In the genomic region with DNA sequence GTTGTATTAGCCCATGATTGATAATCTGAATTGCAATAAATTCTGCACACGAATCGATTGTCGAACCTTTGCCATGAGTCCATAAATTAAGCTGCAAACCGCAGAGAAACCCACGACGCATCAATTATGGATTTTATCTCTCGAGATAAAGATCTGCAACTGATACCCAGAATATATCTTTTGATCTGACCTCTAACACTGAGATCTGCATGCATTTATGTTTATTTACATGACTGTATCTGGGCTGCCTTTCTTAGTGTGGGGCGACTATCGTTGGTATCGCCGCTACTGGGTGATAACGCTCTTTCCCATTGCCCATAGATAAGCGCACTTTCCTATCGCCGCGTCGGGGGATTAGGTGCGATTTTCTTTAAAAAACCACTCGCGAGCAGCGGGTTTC, we compare ENCODE assay signal across 1 fruit fly cellular context.
TF ChIP-seq lines count a peak whose summit lies in the region.

A gene (plus strand): TSS at position 398 of the 400 bp plus-strand sequence.

TF ChIP-seq in whole organism, embryonic, 481 proteins besides CTCF, POLR2A, EP300 and RAD21 (continued from another document):
- TF ChIP-seq exex (tag; optimal IDR thresholded peaks at IDR 0.05; lab: Kevin White, UChicago) (no peak), tup (GFP tag; optimal IDR thresholded peaks at IDR 0.05; lab: Kevin White, UChicago) (no peak), CG17186 (GFP tag; optimal IDR thresholded peaks at IDR 0.05; lab: Kevin White, UChicago) (no peak), Hr78 (GFP tag; optimal IDR thresholded peaks at IDR 0.05; lab: Kevin White, UChicago) (peak in 1 of 2 experiments; percentile 72), grn (GFP tag; optimal IDR thresholded peaks at IDR 0.05; lab: Kevin White, UChicago) (peak; percentile 92)
